Fruit fly (Drosophila melanogaster): ENCODE measurements around the gene CG32106.

Gene CG32106

dm6 chr3L:12796077-12796641 lies 17.6 kb upstream of the CG32106 start:
- TF ChIP-seq noc (tag; optimal IDR thresholded peaks at IDR 0.05) = no peak

- TF ChIP-seq noc (tag; optimal IDR thresholded peaks at IDR 0.05) = no peak
Measured at dm6 chr3L:12794532-12794931, 16.0 kb upstream of the CG32106 start.

dm6 chr3L:12792933-12793448 lies 14.5 kb upstream of the CG32106 start:
- TF ChIP-seq noc (tag; optimal IDR thresholded peaks at IDR 0.05) = peak; percentile 84

dm6 chr3L:12791679-12792229 lies 13.2 kb upstream of the CG32106 start:
- TF ChIP-seq noc (tag; optimal IDR thresholded peaks at IDR 0.05) = peak; percentile 25

dm6 chr3L:12790783-12791678 lies 12.5 kb upstream of the CG32106 start:
- no peak for TF ChIP-seq noc (tag; optimal IDR thresholded peaks at IDR 0.05)

- TF ChIP-seq noc (tag; optimal IDR thresholded peaks at IDR 0.05) = no peak
Measured at dm6 chr3L:12789875-12790373, 11.4 kb upstream of the CG32106 start, which contains the start of gene CG42709. Gene CG42709, plus strand, starts transcription at chr3L:12790192.

dm6 chr3L:12780997-12781396 lies 2.5 kb upstream of the CG32106 start, which contains the start of the genes CG10969 and CG17666:
Gene CG10969, minus strand, starts transcription at chr3L:12781097.
Gene CG17666, plus strand, starts transcription at chr3L:12781325.
- no peak for TF ChIP-seq noc (tag; optimal IDR thresholded peaks at IDR 0.05)

dm6 chr3L:12772740-12773686 lies 5.5 kb downstream of the CG32106 start, which contains the start of gene Hip1:
Gene Hip1, minus strand, starts transcription at chr3L:12773573.
- no peak for TF ChIP-seq noc (tag; optimal IDR thresholded peaks at IDR 0.05)

- no peak for TF ChIP-seq noc (tag; optimal IDR thresholded peaks at IDR 0.05)
Measured at dm6 chr3L:12754769-12755189, 23.7 kb downstream of the CG32106 start, which contains the start of the genes CG10973 and Vps13D. Gene CG10973, minus strand, starts transcription at chr3L:12754774. Gene Vps13D, plus strand, starts transcription at chr3L:12755049.

dm6 chr3L:12749567-12750535 lies 28.7 kb downstream of the CG32106 start, which contains the start of the genes Klc and CG10984:
Gene Klc, minus strand, starts transcription at chr3L:12750056.
Gene CG10984, plus strand, starts transcription at chr3L:12750119.
- TF ChIP-seq noc (tag; optimal IDR thresholded peaks at IDR 0.05) = no peak

- no peak for TF ChIP-seq noc (tag; optimal IDR thresholded peaks at IDR 0.05)
Measured at dm6 chr3L:12748711-12749566, 29.6 kb downstream of the CG32106 start.

- TF ChIP-seq noc (tag; optimal IDR thresholded peaks at IDR 0.05) = no peak
Measured at dm6 chr3L:12746241-12746640, 32.3 kb downstream of the CG32106 start.
